Fruit fly (Drosophila melanogaster) whole organism, wandering third instar larva: Measurements from ENCODE around the gene CG42671.

Experiments
- Abd-B ChIP-seq: fragments of >200 bp; optimal IDR thresholded peaks from 2 replicates; lab custom pipeline; 2017; ENCODE audit warnings: missing biosample characterization, missing genetic modification characterization
- CG32264 ChIP-seq: fragments of 200-800 bp; sonication (Bioruptor generic); optimal IDR thresholded peaks from 2 replicates; lab custom pipeline; 2016; ENCODE audit warnings: missing biosample characterization, missing genetic modification characterization
- CG9705 ChIP-seq: fragments of 200-800 bp; sonication (Bioruptor generic); optimal IDR thresholded peaks from 2 replicates; lab custom pipeline; 2018; ENCODE audit warnings: missing biosample characterization, mild to moderate bottlenecking, missing genetic modification characterization
- CrebA ChIP-seq: fragments of 200-800 bp; sonication (Bioruptor generic); optimal IDR thresholded peaks from 2 replicates; lab custom pipeline; 2016; ENCODE audit warnings: missing biosample characterization, mild to moderate bottlenecking, missing genetic modification characterization, borderline replicate concordance
- Dfd ChIP-seq: fragments of >200 bp; optimal IDR thresholded peaks from 2 replicates; lab custom pipeline; 2017; ENCODE audit warnings: missing biosample characterization, missing genetic modification characterization
- GATAd ChIP-seq: sonication (Bioruptor generic); optimal IDR thresholded peaks from 2 replicates; lab custom pipeline; 2016; ENCODE audit warnings: missing biosample characterization, missing genetic modification characterization
- HLH106 ChIP-seq: fragments of 200-800 bp; optimal IDR thresholded peaks from 3 replicates; lab custom pipeline; 2019; ENCODE audit warnings: missing biosample characterization, mild to moderate bottlenecking, missing genetic modification characterization, moderate library complexity
- Hnf4 ChIP-seq: fragments of 200-800 bp; sonication (Bioruptor generic); optimal IDR thresholded peaks from 2 replicates; lab custom pipeline; 2016; ENCODE audit warnings: missing biosample characterization, mild to moderate bottlenecking, missing genetic modification characterization
- Hr83 ChIP-seq: fragments of 200-300 bp; sonication (Bioruptor generic); optimal IDR thresholded peaks from 2 replicates; lab custom pipeline; 2016; ENCODE audit warnings: missing biosample characterization, mild to moderate bottlenecking, missing genetic modification characterization, moderate library complexity; ENCODE audit not compliant: poor library complexity, severe bottlenecking
- Jra ChIP-seq: sonication (Bioruptor generic); optimal IDR thresholded peaks from 2 replicates; lab custom pipeline; 2016; ENCODE audit warnings: missing biosample characterization, missing genetic modification characterization
- Mio ChIP-seq: sonication (Bioruptor generic); optimal IDR thresholded peaks from 2 replicates; lab custom pipeline; 2016; ENCODE audit warnings: missing biosample characterization, missing genetic modification characterization
- Myc ChIP-seq: fragments of >200 bp; optimal IDR thresholded peaks from 2 replicates; lab custom pipeline; 2017
- N ChIP-seq: fragments of >200 bp; optimal IDR thresholded peaks from 2 replicates; lab custom pipeline; 2018; ENCODE audit warnings: missing biosample characterization, missing external identifiers, missing genetic modification characterization
- OdsH ChIP-seq: fragments of 200-800 bp; sonication (Bioruptor generic); optimal IDR thresholded peaks from 2 replicates; lab custom pipeline; 2016; ENCODE audit warnings: missing biosample characterization, mild to moderate bottlenecking, missing genetic modification characterization
- Rel ChIP-seq, 2 experiments: fragments of 200-800 bp; sonication (Bioruptor generic) in 1 of 2; optimal IDR thresholded peaks; 2 replicates in 1 of 2; 3 replicates in 1 of 2; lab custom pipeline; 2016 to 2019; ENCODE audit warnings: mild to moderate bottlenecking in 2 of 2, missing biosample characterization in 2 of 2, missing genetic modification characterization in 2 of 2, moderate library complexity in 1 of 2
- Sp1 ChIP-seq: fragments of 200-800 bp; sonication (Bioruptor generic); optimal IDR thresholded peaks from 3 replicates; lab custom pipeline; 2019; ENCODE audit warnings: missing biosample characterization, mild to moderate bottlenecking, missing genetic modification characterization, moderate library complexity
- Vsx2 ChIP-seq: fragments of 200-300, 225-300 bp; sonication (Bioruptor generic); optimal IDR thresholded peaks from 2 replicates; lab custom pipeline; 2018; ENCODE audit warnings: missing biosample characterization, missing genetic modification characterization; ENCODE audit not compliant: partially characterized antibody
- br ChIP-seq: fragments of 200-800 bp; sonication (Bioruptor generic); optimal IDR thresholded peaks from 2 replicates; lab custom pipeline; 2016; ENCODE audit warnings: missing biosample characterization, missing genetic modification characterization
- brk ChIP-seq: fragments of 200-800 bp; sonication (Bioruptor generic); optimal IDR thresholded peaks from 2 replicates; lab custom pipeline; 2016; ENCODE audit warnings: missing biosample characterization, mild to moderate bottlenecking, missing genetic modification characterization
- dmrt93B ChIP-seq: fragments of 200-800 bp; sonication (Bioruptor generic); optimal IDR thresholded peaks from 2 replicates; lab custom pipeline; 2018; ENCODE audit warnings: missing biosample characterization, mild to moderate bottlenecking, missing genetic modification characterization
- dsf ChIP-seq: sonication (Bioruptor generic); optimal IDR thresholded peaks from 2 replicates; lab custom pipeline; 2016; ENCODE audit warnings: missing biosample characterization, missing genetic modification characterization, borderline replicate concordance
- ey ChIP-seq: fragments of 200-800 bp; sonication (Bioruptor generic); optimal IDR thresholded peaks from 2 replicates; lab custom pipeline; 2016; ENCODE audit warnings: missing biosample characterization, missing genetic modification characterization
- foxo ChIP-seq, 2 experiments: fragments of 200-800 bp; sonication (Bioruptor generic); optimal IDR thresholded peaks; 2 replicates in 1 of 2; 3 replicates in 1 of 2; lab custom pipeline; 2016 to 2017; ENCODE audit warnings: missing biosample characterization in 2 of 2, missing genetic modification characterization in 2 of 2
- fru ChIP-seq: fragments of 200-800 bp; sonication (Bioruptor generic); optimal IDR thresholded peaks from 3 replicates; lab custom pipeline; 2016; ENCODE audit warnings: missing biosample characterization, mild to moderate bottlenecking, missing genetic modification characterization
- h ChIP-seq: fragments of 200-800 bp; sonication (Bioruptor generic); optimal IDR thresholded peaks from 3 replicates; lab custom pipeline; 2016; ENCODE audit warnings: missing biosample characterization, mild to moderate bottlenecking, missing genetic modification characterization
- jim ChIP-seq: fragments of 175-275, 200-325 bp; sonication (Bioruptor generic); optimal IDR thresholded peaks from 2 replicates; lab custom pipeline; 2016; ENCODE audit warnings: missing biosample characterization, mild to moderate bottlenecking, missing genetic modification characterization
- lola ChIP-seq: fragments of >200 bp; optimal IDR thresholded peaks from 2 replicates; lab custom pipeline; 2017; ENCODE audit warnings: missing biosample characterization, missing genetic modification characterization
- pan ChIP-seq: fragments of >200 bp; optimal IDR thresholded peaks from 2 replicates; lab custom pipeline; 2017
- psq ChIP-seq: fragments of 200-800 bp; sonication (Bioruptor generic); optimal IDR thresholded peaks from 3 replicates; lab custom pipeline; 2017; ENCODE audit warnings: missing biosample characterization, mild to moderate bottlenecking, missing genetic modification characterization, moderate library complexity
- rgr ChIP-seq: fragments of 200-800 bp; sonication (Bioruptor generic); optimal IDR thresholded peaks from 3 replicates; lab custom pipeline; 2016; ENCODE audit warnings: missing biosample characterization, mild to moderate bottlenecking, missing genetic modification characterization
- sage ChIP-seq: fragments of 200-800 bp; sonication (Bioruptor generic); optimal IDR thresholded peaks from 2 replicates; lab custom pipeline; 2016; ENCODE audit warnings: missing biosample characterization, mild to moderate bottlenecking, missing genetic modification characterization
- sv ChIP-seq: fragments of 200-800 bp; sonication (Bioruptor generic); optimal IDR thresholded peaks from 3 replicates; lab custom pipeline; 2016; ENCODE audit warnings: missing biosample characterization, missing genetic modification characterization
- usp ChIP-seq: fragments of >200 bp; optimal IDR thresholded peaks from 2 replicates; lab custom pipeline; 2017; ENCODE audit warnings: missing biosample characterization, missing genetic modification characterization
- woc ChIP-seq: sonication (Bioruptor generic); optimal IDR thresholded peaks from 2 replicates; lab custom pipeline; 2016; ENCODE audit warnings: missing biosample characterization, mild to moderate bottlenecking, missing genetic modification characterization

Gene CG42671

dm6 chr3L:11254470-11255185, 40.3 kb downstream of the CG42671 start:
- TF ChIP-seq usp (GFP tag; lab: Kevin White, UChicago) (no peak), Dfd (GFP tag; lab: Kevin White, UChicago) (peak; percentile 87)

DNA sequence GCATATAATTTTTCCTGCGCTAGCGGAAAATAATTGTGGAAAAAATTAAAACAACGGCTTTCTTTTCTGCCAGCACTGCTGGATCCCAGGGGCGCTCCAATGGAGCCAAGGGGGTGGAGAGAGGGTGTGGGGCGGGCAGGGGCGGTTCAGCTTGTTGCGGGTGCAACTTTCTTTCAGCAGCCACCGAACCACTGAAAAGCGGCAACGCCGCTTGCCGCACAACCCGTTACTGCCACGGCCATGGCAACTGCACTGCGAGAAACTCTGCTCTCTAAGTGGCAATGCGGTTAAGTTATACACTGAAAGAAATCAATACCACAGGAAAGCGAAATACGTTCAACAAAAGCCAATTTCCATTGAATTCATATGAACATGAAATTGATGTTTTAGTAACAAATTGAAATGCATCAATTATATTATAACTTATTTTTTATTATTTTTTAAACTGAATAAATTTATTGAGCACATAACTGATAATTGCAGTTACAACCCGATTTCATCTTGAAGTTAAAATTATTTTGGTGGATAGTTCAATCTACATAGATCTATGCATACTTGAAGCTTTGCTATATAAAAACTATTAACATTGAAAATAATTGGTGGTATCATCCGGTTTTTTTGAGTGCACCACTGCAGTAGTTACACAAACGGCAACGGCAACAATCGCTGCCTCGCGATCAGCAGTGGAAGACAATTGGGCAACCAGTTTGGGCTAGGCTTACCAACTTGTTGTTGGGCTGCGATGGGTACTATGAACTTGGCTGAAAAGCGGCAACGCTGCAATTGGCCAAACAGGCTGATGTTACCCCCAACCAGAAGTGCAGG, 42.1 kb downstream of the CG42671 start:
- TF ChIP-seq rgr (peak; percentile 70), Hr83 (GFP tag; lab: Kevin White, UChicago) (no peak), foxo (GFP tag; optimal IDR thresholded peaks at IDR 0.05; lab: Kevin White, UChicago) (peak in 1 of 2 experiments; percentile 77), N (GFP tag; lab: Kevin White, UChicago) (no peak), h (peak; percentile 57), HLH106 (tag; lab: Kevin White, UChicago) (peak; percentile 69), woc (GFP tag; lab: Kevin White, UChicago) (peak; percentile 15), psq (GFP tag; lab: Kevin White, UChicago) (peak; percentile 59), dmrt93B (peak; percentile 44), brk (GFP tag; lab: Kevin White, UChicago) (peak; percentile 53), fru (GFP tag; lab: Kevin White, UChicago) (peak; percentile 73), Jra (GFP tag; lab: Kevin White, UChicago) (no peak), Sp1 (peak; percentile 75), ey (GFP tag; lab: Kevin White, UChicago) (peak; percentile 33), Hnf4 (GFP tag; lab: Kevin White, UChicago) (peak; percentile 40), OdsH (GFP tag; lab: Kevin White, UChicago) (peak; percentile 67), CG9705 (peak; percentile 46), Mio (GFP tag; lab: Kevin White, UChicago) (no peak), Rel (GFP tag; optimal IDR thresholded peaks at IDR 0.05; lab: Kevin White, UChicago) (no peak), Rel (tag; optimal IDR thresholded peaks at IDR 0.05; lab: Kevin White, UChicago) (no peak), br (GFP tag; lab: Kevin White, UChicago) (peak; percentile 57), sv (GFP tag; lab: Kevin White, UChicago) (peak; percentile 42)

dm6 chr3L:11258392-11258791, 44.1 kb downstream of the CG42671 start:
- TF ChIP-seq Rel (GFP tag; optimal IDR thresholded peaks at IDR 0.05; lab: Kevin White, UChicago), result no peak
- no peak for TF ChIP-seq Rel (tag; optimal IDR thresholded peaks at IDR 0.05; lab: Kevin White, UChicago)
- no peak for TF ChIP-seq dmrt93B
- TF ChIP-seq CG9705, result no peak
- TF ChIP-seq psq (GFP tag; lab: Kevin White, UChicago), result no peak
- no peak for TF ChIP-seq lola (GFP tag; lab: Kevin White, UChicago)
- TF ChIP-seq HLH106 (tag; lab: Kevin White, UChicago), result no peak
- no peak for TF ChIP-seq OdsH (GFP tag; lab: Kevin White, UChicago)
- TF ChIP-seq sage (GFP tag; lab: Kevin White, UChicago), result no peak
- peak; percentile 39 for TF ChIP-seq rgr
- no peak for TF ChIP-seq Myc (lab: Kevin White, UChicago)
- TF ChIP-seq dsf, result no peak
- TF ChIP-seq Sp1, result no peak
- TF ChIP-seq woc (GFP tag; lab: Kevin White, UChicago), result no peak
- no peak for TF ChIP-seq N (GFP tag; lab: Kevin White, UChicago)
- no peak for TF ChIP-seq Hnf4 (GFP tag; lab: Kevin White, UChicago)
- TF ChIP-seq h, result peak; percentile 61
- TF ChIP-seq fru (GFP tag; lab: Kevin White, UChicago), result peak; percentile 30
- no peak for TF ChIP-seq Abd-B (GFP tag; lab: Kevin White, UChicago)
- TF ChIP-seq brk (GFP tag; lab: Kevin White, UChicago), result no peak
- TF ChIP-seq jim (GFP tag; lab: Kevin White, UChicago), result no peak
- no peak for TF ChIP-seq Vsx2 (GFP tag; lab: Kevin White, UChicago)
- TF ChIP-seq pan (lab: Kevin White, UChicago), result no peak

DNA sequence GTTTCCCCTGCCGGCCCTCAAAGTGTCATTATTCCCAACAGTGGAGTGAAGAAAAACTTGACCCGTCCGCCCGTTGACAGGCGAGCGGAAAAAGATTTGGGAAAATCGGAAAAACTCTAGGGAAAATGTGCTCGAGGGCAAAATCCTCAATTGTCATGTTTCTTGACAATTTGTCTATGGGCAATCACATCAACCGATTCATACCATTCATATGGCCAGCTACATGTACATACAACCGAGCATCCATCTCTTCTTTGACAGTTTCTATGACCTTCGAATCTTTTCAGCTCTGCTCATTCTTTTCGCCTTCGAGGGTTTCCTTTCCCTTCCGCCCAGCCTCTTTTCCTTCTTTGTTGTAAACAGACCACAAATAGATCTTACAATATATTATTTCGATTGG, 45.5 kb downstream of the CG42671 start:
- TF ChIP-seq rgr, result no peak
- no peak for TF ChIP-seq CG32264 (GFP tag; lab: Kevin White, UChicago)
- no peak for TF ChIP-seq fru (GFP tag; lab: Kevin White, UChicago)
- no peak for TF ChIP-seq br (GFP tag; lab: Kevin White, UChicago)
- no peak for TF ChIP-seq Abd-B (GFP tag; lab: Kevin White, UChicago)
- no peak for TF ChIP-seq Dfd (GFP tag; lab: Kevin White, UChicago)
- TF ChIP-seq jim (GFP tag; lab: Kevin White, UChicago), result no peak
- no peak for TF ChIP-seq usp (GFP tag; lab: Kevin White, UChicago)
- no peak for TF ChIP-seq Sp1
- no peak for TF ChIP-seq Jra (GFP tag; lab: Kevin White, UChicago)
- TF ChIP-seq CrebA (GFP tag; lab: Kevin White, UChicago), result no peak
- TF ChIP-seq pan (lab: Kevin White, UChicago), result no peak
- no peak for TF ChIP-seq GATAd (GFP tag; lab: Kevin White, UChicago)
- TF ChIP-seq OdsH (GFP tag; lab: Kevin White, UChicago), result no peak
- TF ChIP-seq, all 38 proteins: peak for 0
